In genomic region chr3L:8721145-8721544, dm6 we compare ENCODE assay signal across 1 fruit fly cellular context.
TF ChIP-seq lines count a peak whose summit lies in the region.

TSS of gene CG32022 (minus strand) at chr3L:8721272.
TSS of gene CG6511 (plus strand) at chr3L:8721324.

TF ChIP-seq in whole organism, embryonic, 481 proteins besides CTCF, POLR2A, EP300 and RAD21 (continued from another document):
- peak in 1 of 2 experiments; percentile 75 for TF ChIP-seq Hr78 (GFP tag; optimal IDR thresholded peaks at IDR 0.05; lab: Kevin White, UChicago)
- peak; percentile 99 for TF ChIP-seq row (GFP tag; IDR thresholded peaks at IDR 0.05; lab: Robert Waterston, UW)
- TF ChIP-seq sima (GFP tag; optimal IDR thresholded peaks at IDR 0.05; lab: Kevin White, UChicago): peak; percentile 90
- TF ChIP-seq lilli (GFP tag; optimal IDR thresholded peaks at IDR 0.05; lab: Kevin White, UChicago): peak; percentile 99
- TF ChIP-seq Trl (optimal IDR thresholded peaks at IDR 0.05; lab: Kevin White, UChicago): no peak
- peak; percentile 97 for TF ChIP-seq Trl (GFP tag; optimal IDR thresholded peaks at IDR 0.05; lab: Kevin White, UChicago)
- peak; percentile 94 for TF ChIP-seq tap (tag; optimal IDR thresholded peaks at IDR 0.05; lab: Kevin White, UChicago)
- TF ChIP-seq gro (GFP tag; optimal IDR thresholded peaks at IDR 0.05; lab: Kevin White, UChicago): peak; percentile 96
- TF ChIP-seq CG2678 (tag; optimal IDR thresholded peaks at IDR 0.05; lab: Kevin White, UChicago): peak; percentile 98
- TF ChIP-seq Dfd (GFP tag; optimal IDR thresholded peaks at IDR 0.05; lab: Kevin White, UChicago): no peak
- peak; percentile 98 for TF ChIP-seq ind (GFP tag; optimal IDR thresholded peaks at IDR 0.05; lab: Kevin White, UChicago)
- TF ChIP-seq CG10959 (GFP tag; IDR thresholded peaks at IDR 0.05; lab: Robert Waterston, UW): peak; percentile 86
- peak; percentile 95 for TF ChIP-seq gcm (GFP tag; optimal IDR thresholded peaks at IDR 0.05; lab: Kevin White, UChicago)
- TF ChIP-seq CG9932 (GFP tag; IDR thresholded peaks at IDR 0.05; lab: Robert Waterston, UW): peak; percentile 99
- no peak for TF ChIP-seq Eip74EF (GFP tag; optimal IDR thresholded peaks at IDR 0.05; lab: Kevin White, UChicago)
- peak in 1 of 3 experiments; percentile 97 for TF ChIP-seq lola (GFP tag; optimal IDR thresholded peaks at IDR 0.05; lab: Kevin White, UChicago)
- peak; percentile 89 for TF ChIP-seq gsb (GFP tag; IDR thresholded peaks at IDR 0.05; lab: Robert Waterston, UW)
- peak; percentile 93 for TF ChIP-seq peb (GFP tag; IDR thresholded peaks at IDR 0.05; lab: Robert Waterston, UW)
- no peak for TF ChIP-seq CG42726 (GFP tag; IDR thresholded peaks at IDR 0.05; lab: Robert Waterston, UW; ENCODE audit: partially characterized antibody)
- TF ChIP-seq CG17612 (GFP tag; IDR thresholded peaks at IDR 0.05; lab: Robert Waterston, UW): peak; percentile 84
- peak; percentile 89 for TF ChIP-seq CG6654 (GFP tag; optimal IDR thresholded peaks at IDR 0.05; lab: Kevin White, UChicago)
- peak; percentile 97 for TF ChIP-seq tll (GFP tag; optimal IDR thresholded peaks at IDR 0.05; lab: Kevin White, UChicago)
- TF ChIP-seq vfl (GFP tag; optimal IDR thresholded peaks at IDR 0.05; lab: Kevin White, UChicago): peak; percentile 97
- TF ChIP-seq Neu2 (GFP tag; optimal IDR thresholded peaks at IDR 0.05; lab: Kevin White, UChicago; ENCODE audit: borderline replicate concordance): peak; percentile 90
- TF ChIP-seq gsb-n (tag; optimal IDR thresholded peaks at IDR 0.05; lab: Kevin White, UChicago): peak; percentile 93
- peak; percentile 98 for TF ChIP-seq CG15696 (tag; optimal IDR thresholded peaks at IDR 0.05; lab: Kevin White, UChicago)
- TF ChIP-seq CG32772 (GFP tag; IDR thresholded peaks at IDR 0.05; lab: Robert Waterston, UW): peak; percentile 94
- peak; percentile 92 for TF ChIP-seq rib (GFP tag; IDR thresholded peaks at IDR 0.05; lab: Robert Waterston, UW)
- peak; percentile 98 for TF ChIP-seq Xbp1 (GFP tag; optimal IDR thresholded peaks at IDR 0.05; lab: Kevin White, UChicago)
- peak; percentile 97 for TF ChIP-seq CG4328 (GFP tag; optimal IDR thresholded peaks at IDR 0.05; lab: Kevin White, UChicago)
- TF ChIP-seq CG3726 (GFP tag; IDR thresholded peaks at IDR 0.05; lab: Robert Waterston, UW): peak; percentile 90; the same call in 2 of the 3 replicates
- TF ChIP-seq ERR (GFP tag; optimal IDR thresholded peaks at IDR 0.05; lab: Kevin White, UChicago): peak; percentile 93
- TF ChIP-seq CG12659 (GFP tag; optimal IDR thresholded peaks at IDR 0.05; lab: Kevin White, UChicago): peak; percentile 98
- TF ChIP-seq CG6813 (GFP tag; optimal IDR thresholded peaks at IDR 0.05; lab: Kevin White, UChicago): peak; percentile 93
- no peak; the same call in 1 of the 2 replicates for TF ChIP-seq dati (GFP tag; IDR thresholded peaks at IDR 0.05; lab: Robert Waterston, UW)
